Worm (Caenorhabditis elegans): Measurements from ENCODE around the gene sre-46.

DNA sequence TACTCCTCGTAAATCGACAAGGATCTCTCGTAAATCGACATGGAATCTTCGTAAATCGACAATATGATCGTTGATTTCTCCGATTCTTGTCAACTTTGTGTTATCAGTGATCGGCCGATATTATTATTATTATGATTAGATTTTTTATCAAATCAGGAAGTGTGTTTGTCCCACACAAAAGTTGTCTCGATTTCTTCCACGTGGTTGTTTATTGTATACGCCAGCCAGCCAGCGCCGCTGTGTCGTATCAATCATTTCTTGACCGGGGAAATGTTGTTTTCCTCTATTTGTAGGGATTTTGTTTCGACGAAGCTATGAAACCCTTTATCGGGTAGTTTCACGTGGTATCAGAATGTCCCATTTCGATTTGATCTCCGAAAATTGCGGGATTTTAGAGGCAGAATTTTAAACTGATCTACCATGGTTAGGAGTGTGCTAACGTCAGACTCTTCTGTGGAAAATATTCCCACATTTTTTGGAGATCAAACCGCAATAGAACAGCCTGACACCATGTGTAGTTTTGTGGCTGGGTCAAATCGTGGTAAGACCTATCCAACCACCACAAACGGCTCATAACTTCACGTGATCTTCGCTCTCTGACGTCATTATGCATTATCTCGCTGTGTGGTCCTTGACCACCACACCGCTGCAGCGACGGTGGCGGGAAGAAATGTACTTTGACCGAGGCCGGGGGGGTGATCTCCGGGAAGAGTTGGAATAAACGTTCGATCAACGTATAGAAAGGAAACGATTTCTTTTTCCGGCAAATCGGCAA is 16.8 kb upstream of the sre-46 start:
- no peak for TF ChIP-seq flt-1 (GFP tag; IDR thresholded peaks at IDR 0.05)
- TF ChIP-seq ztf-29 (GFP tag; IDR thresholded peaks at IDR 0.05), result no peak
- no peak for TF ChIP-seq T22C8.4 (GFP tag; IDR thresholded peaks at IDR 0.05)
- TF ChIP-seq ref-1 (GFP tag; conservative IDR thresholded peaks at IDR 0.05), result no peak
- no peak for TF ChIP-seq tab-1 (GFP tag; IDR thresholded peaks at IDR 0.05)
- no peak for TF ChIP-seq cog-1 (tag; optimal IDR thresholded peaks at IDR 0.05)

All from whole organism, midembryonic.